Worm (Caenorhabditis elegans): ENCODE measurements around the gene C32D5.4.

ce11 chrII:6342455-6342854 lies 19.6 kb upstream of the C32D5.4 start:
- TF ChIP-seq lsy-2 (tag; optimal IDR thresholded peaks at IDR 0.05) (no peak), nhr-12 (tag; optimal IDR thresholded peaks at IDR 0.05) (no peak), nhr-28 (tag; optimal IDR thresholded peaks at IDR 0.05) (no peak), nhr-76 (tag; optimal IDR thresholded peaks at IDR 0.05) (no peak)
